Fruit fly (Drosophila melanogaster) whole organism, wandering third instar larva: ENCODE data around the gene Ir93a.

Source experiments
- OdsH ChIP-seq: fragments of 200-800 bp; sonication (Bioruptor generic); optimal IDR thresholded peaks from 2 replicates; lab custom pipeline; 2016; ENCODE audit warnings: missing biosample characterization, mild to moderate bottlenecking, missing genetic modification characterization
- dmrt93B ChIP-seq: fragments of 200-800 bp; sonication (Bioruptor generic); optimal IDR thresholded peaks from 2 replicates; lab custom pipeline; 2018; ENCODE audit warnings: missing biosample characterization, mild to moderate bottlenecking, missing genetic modification characterization

DNA sequence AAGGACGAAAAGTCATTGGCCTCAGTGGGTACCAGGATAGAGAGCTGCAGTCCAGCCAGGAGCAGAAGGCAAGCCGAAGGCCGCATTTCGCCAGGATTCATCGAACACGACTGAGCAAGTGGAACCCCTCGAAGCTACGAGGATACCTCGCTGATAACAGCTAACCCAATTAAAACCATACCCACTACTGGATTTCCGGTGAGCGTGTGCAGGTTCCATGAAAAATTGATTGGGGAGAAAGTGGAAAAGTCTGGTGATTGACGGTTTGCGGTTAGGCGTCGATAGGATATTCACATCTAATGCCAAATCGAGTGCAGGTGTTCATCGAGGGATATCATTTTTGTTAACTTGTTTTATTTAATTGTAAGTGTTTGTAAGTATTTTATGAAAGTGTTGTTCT, at the start of gene Ir93a:
- TF ChIP-seq OdsH (GFP tag; lab: Kevin White, UChicago): no peak
- TF ChIP-seq dmrt93B (GFP tag; lab: Kevin White, UChicago): no peak
